Fruit fly (Drosophila melanogaster) whole organism, prepupa: ENCODE data around the gene CG14736.

Experiments
- CG11294 ChIP-seq: fragments of 200-800 bp; sonication (Bioruptor generic); IDR thresholded peaks from 2 replicates; pipeline ENCODE4 v1.3.6; 2022; ENCODE audit warnings: missing biosample characterization, missing genetic modification characterization
- CG11762 ChIP-seq: fragments of 200-800 bp; sonication (Bioruptor generic); optimal IDR thresholded peaks from 3 replicates; lab custom pipeline; 2016; ENCODE audit warnings: missing biosample characterization, missing genetic modification characterization; ENCODE audit not compliant: insufficient read depth
- CG11902 ChIP-seq: fragments of 200-800 bp; sonication (Bioruptor generic); optimal IDR thresholded peaks from 3 replicates; lab custom pipeline; 2016; ENCODE audit warnings: missing biosample characterization, missing genetic modification characterization
- CG1621 ChIP-seq: fragments of 200-800 bp; sonication (Bioruptor generic); optimal IDR thresholded peaks from 3 replicates; lab custom pipeline; 2018; ENCODE audit warnings: missing biosample characterization, mild to moderate bottlenecking, missing genetic modification characterization
- CG3032 ChIP-seq: fragments of 200-800 bp; optimal IDR thresholded peaks from 2 replicates; lab custom pipeline; 2019; ENCODE audit warnings: missing biosample characterization, mild to moderate bottlenecking, missing genetic modification characterization, moderate library complexity
- CG32006 ChIP-seq: fragments of 200-800 bp; sonication (Bioruptor generic); optimal IDR thresholded peaks from 3 replicates; lab custom pipeline; 2017; ENCODE audit warnings: missing biosample characterization, mild to moderate bottlenecking, missing genetic modification characterization
- CG34406 ChIP-seq: fragments of 200-800 bp; sonication (Bioruptor generic); optimal IDR thresholded peaks from 3 replicates; lab custom pipeline; 2016; ENCODE audit warnings: missing biosample characterization, missing genetic modification characterization
- CG6163 ChIP-seq: fragments of 200-800 bp; sonication (Bioruptor generic); IDR thresholded peaks from 3 replicates; pipeline ENCODE4 v1.3.6; 2022; ENCODE audit warnings: missing biosample characterization, missing genetic modification characterization
- CG6276 ChIP-seq: fragments of 200-800 bp; sonication (Bioruptor generic); optimal IDR thresholded peaks from 2 replicates; lab custom pipeline; 2017; ENCODE audit warnings: missing biosample characterization, mild to moderate bottlenecking, missing genetic modification characterization
- CG6854 ChIP-seq: fragments of 200-800 bp; sonication (Bioruptor generic); optimal IDR thresholded peaks from 2 replicates; lab custom pipeline; 2017; ENCODE audit warnings: missing biosample characterization, mild to moderate bottlenecking, missing genetic modification characterization
- CG8119 ChIP-seq: fragments of 200-800 bp; sonication (Bioruptor generic); IDR thresholded peaks from 3 replicates; pipeline ENCODE4 v1.3.6; 2022; ENCODE audit warnings: missing biosample characterization, missing genetic modification characterization
- CG8319 ChIP-seq: fragments of 200-800 bp; sonication (Bioruptor generic); optimal IDR thresholded peaks from 3 replicates; lab custom pipeline; 2016; ENCODE audit warnings: missing biosample characterization, missing genetic modification characterization
- CG9139 ChIP-seq: fragments of 200-800 bp; sonication (Bioruptor generic); optimal IDR thresholded peaks from 3 replicates; lab custom pipeline; 2017; ENCODE audit warnings: missing biosample characterization, mild to moderate bottlenecking, missing genetic modification characterization
- Eip78C ChIP-seq: fragments of 200-800 bp; sonication (Bioruptor generic); peaks from one replicate; lab custom pipeline; 2016; ENCODE audit warnings: missing biosample characterization, missing genetic modification characterization
- Eip93F ChIP-seq: fragments of 200-800 bp; sonication (Bioruptor generic); optimal IDR thresholded peaks from 2 replicates; lab custom pipeline; 2016; ENCODE audit warnings: missing biosample characterization, mild to moderate bottlenecking, missing genetic modification characterization
- Met ChIP-seq: fragments of 200-800 bp; sonication (Bioruptor generic); optimal IDR thresholded peaks from 3 replicates; lab custom pipeline; 2016; ENCODE audit warnings: missing biosample characterization, missing genetic modification characterization
- OdsH ChIP-seq: fragments of 200-800 bp; sonication (Bioruptor generic); optimal IDR thresholded peaks from 3 replicates; lab custom pipeline; 2016; ENCODE audit warnings: missing biosample characterization, missing genetic modification characterization
- Sox14 ChIP-seq: fragments of 200-800 bp; sonication (Bioruptor generic); optimal IDR thresholded peaks from 3 replicates; lab custom pipeline; 2016; ENCODE audit warnings: missing biosample characterization, missing genetic modification characterization
- achi ChIP-seq: fragments of 200-800 bp; sonication (Bioruptor generic); optimal IDR thresholded peaks from 3 replicates; lab custom pipeline; 2016; ENCODE audit warnings: missing biosample characterization, missing genetic modification characterization
- dac ChIP-seq: fragments of 200-800 bp; sonication (Bioruptor generic); optimal IDR thresholded peaks from 2 replicates; lab custom pipeline; 2017; ENCODE audit warnings: missing biosample characterization, mild to moderate bottlenecking, missing genetic modification characterization
- dsx ChIP-seq: fragments of 200-800 bp; optimal IDR thresholded peaks from 3 replicates; lab custom pipeline; 2019; ENCODE audit warnings: missing biosample characterization, mild to moderate bottlenecking, missing genetic modification characterization, moderate library complexity; ENCODE audit not compliant: poor library complexity, severe bottlenecking
- eg ChIP-seq: fragments of 200-800 bp; sonication (Bioruptor generic); IDR thresholded peaks from 3 replicates; pipeline ENCODE4 v1.3.6; 2022; ENCODE audit warnings: missing biosample characterization, missing genetic modification characterization
- esn ChIP-seq: fragments of 200-800 bp; sonication (Bioruptor generic); optimal IDR thresholded peaks from 2 replicates; lab custom pipeline; 2016; ENCODE audit warnings: missing biosample characterization, mild to moderate bottlenecking, missing genetic modification characterization, moderate library complexity
- fd85E ChIP-seq: fragments of 200-800 bp; sonication (Bioruptor generic); optimal IDR thresholded peaks from 3 replicates; lab custom pipeline; 2016; ENCODE audit warnings: missing biosample characterization, missing genetic modification characterization
- fkh ChIP-seq: fragments of 200-800 bp; sonication (Bioruptor generic); optimal IDR thresholded peaks from 3 replicates; lab custom pipeline; 2017; ENCODE audit warnings: missing biosample characterization, mild to moderate bottlenecking, missing genetic modification characterization, moderate library complexity
- lz ChIP-seq: fragments of 200-800 bp; sonication (Bioruptor generic); optimal IDR thresholded peaks from 3 replicates; lab custom pipeline; 2016; ENCODE audit warnings: missing biosample characterization, missing genetic modification characterization
- net ChIP-seq: fragments of 200-800 bp; sonication (Bioruptor generic); optimal IDR thresholded peaks from 3 replicates; lab custom pipeline; 2016; ENCODE audit warnings: missing biosample characterization, missing genetic modification characterization
- spab ChIP-seq: fragments of 200-800 bp; sonication (Bioruptor generic); optimal IDR thresholded peaks from 2 replicates; lab custom pipeline; 2017; ENCODE audit warnings: missing biosample characterization, mild to moderate bottlenecking, missing genetic modification characterization, missing genetic modification reagents
- svp ChIP-seq: fragments of 200-800 bp; sonication (Bioruptor generic); peaks from one replicate; lab custom pipeline; 2016; ENCODE audit warnings: missing biosample characterization, missing genetic modification characterization
- vri ChIP-seq: fragments of 200-800 bp; sonication (Bioruptor generic); optimal IDR thresholded peaks from 3 replicates; lab custom pipeline; 2016; ENCODE audit warnings: missing biosample characterization, mild to moderate bottlenecking, missing genetic modification characterization

CG14736 gene

DNA sequence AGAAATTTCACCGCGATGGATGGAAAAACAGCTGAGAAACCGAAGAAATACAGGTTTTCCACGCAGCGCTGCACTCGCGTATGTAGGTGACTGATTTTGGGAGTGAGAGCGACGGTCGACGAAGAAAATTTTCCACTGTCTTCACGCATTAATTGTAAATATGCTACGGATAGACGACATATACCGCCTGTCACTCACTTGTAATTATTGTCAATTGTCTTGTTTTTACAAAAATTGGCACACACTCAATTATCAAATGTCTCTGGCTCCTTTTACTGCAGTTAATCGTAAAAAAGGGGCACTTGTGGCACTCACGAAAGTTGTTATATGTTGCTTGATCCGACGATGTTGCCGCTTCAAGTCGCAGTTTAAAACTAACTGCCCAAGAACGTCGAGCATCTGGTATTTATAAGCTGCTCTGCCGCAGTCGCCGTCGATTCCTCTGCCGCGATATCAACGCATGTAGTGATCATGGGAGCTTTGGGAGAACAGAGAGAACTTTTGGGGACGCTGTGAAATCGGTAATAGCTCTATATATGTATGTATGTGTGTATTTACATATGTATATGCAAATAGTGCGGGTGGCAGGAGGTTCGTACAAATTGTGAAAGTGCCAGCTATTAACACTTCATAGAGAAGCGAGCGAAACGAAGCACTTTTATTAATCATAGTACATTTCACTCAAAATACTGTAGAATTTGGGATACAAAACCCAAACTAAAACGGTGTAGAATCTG, 47.2 kb upstream of the CG14736 start, which contains the start of gene mfas (continued):
- no peak for TF ChIP-seq achi (GFP tag; lab: Kevin White, UChicago)
- TF ChIP-seq Met (GFP tag; lab: Kevin White, UChicago) = no peak
- no peak for TF ChIP-seq CG11762
- no peak for TF ChIP-seq dac (GFP tag; lab: Kevin White, UChicago)
- peak; percentile 76 for TF ChIP-seq fkh (GFP tag; lab: Kevin White, UChicago)
- no peak for TF ChIP-seq Eip93F (GFP tag; lab: Kevin White, UChicago)
- peak; percentile 77 for TF ChIP-seq svp (GFP tag; lab: Kevin White, UChicago)
- TF ChIP-seq CG6276 (GFP tag; lab: Kevin White, UChicago) = no peak
- peak; percentile 6 for TF ChIP-seq CG3032
- peak; percentile 39 for TF ChIP-seq CG9139 (GFP tag; lab: Kevin White, UChicago)
- no peak for TF ChIP-seq lz (GFP tag; lab: Kevin White, UChicago)
- TF ChIP-seq fd85E = no peak
- peak; percentile 2 for TF ChIP-seq esn (GFP tag; lab: Kevin White, UChicago)
- TF ChIP-seq CG32006 (GFP tag; lab: Kevin White, UChicago) = no peak
- peak; percentile 56 for TF ChIP-seq CG6854
- TF ChIP-seq eg (GFP tag; lab: Robert Waterston, UW) = no peak
- no peak for TF ChIP-seq CG34406 (GFP tag; lab: Kevin White, UChicago)

DNA sequence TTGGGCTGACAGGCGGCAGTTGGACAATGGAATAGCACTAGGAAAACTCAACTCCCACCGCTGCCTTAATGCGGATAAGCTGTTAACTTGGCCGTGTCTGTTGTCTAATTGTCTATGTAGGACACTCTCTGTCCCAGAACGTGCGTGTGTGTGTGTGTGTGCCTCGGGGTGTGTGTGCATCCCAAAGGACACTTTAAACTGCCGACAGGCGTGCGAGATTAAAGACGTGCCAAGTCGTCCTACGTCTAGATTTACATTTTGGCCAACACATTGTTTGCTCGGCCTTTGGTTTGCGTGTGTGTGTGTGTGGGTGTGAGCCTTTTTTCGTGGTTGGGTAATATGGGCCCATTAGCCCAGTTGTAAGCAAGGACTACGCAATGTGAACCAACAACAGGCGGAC, 42.2 kb upstream of the CG14736 start:
- TF ChIP-seq net (GFP tag; lab: Kevin White, UChicago) = no peak
- no peak for TF ChIP-seq CG6854
- no peak for TF ChIP-seq CG6163 (GFP tag; lab: Robert Waterston, UW)
- TF ChIP-seq CG11902 = no peak
- TF ChIP-seq CG8119 (GFP tag; lab: Robert Waterston, UW) = no peak
- TF ChIP-seq spab = no peak
- TF ChIP-seq, all 60 proteins: peak for 0

DNA sequence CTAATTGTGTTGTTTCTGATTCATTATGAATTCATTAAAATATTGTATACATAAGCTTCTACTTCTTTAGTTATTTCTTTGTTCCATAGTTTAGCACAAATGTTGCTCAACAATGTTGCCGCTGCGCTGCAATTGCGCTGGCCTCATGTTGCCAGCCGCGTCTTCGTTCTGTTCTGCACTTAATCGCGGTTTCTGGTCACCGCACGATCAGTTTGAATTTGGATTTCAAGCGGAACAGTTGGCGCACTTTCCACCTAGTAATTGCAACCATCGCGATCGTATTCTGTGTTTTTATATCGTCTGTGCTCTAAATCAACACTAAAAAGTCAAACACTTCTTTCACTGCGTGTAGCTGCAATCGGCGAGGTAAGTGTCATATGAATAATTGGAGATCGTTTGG, 41.3 kb upstream of the CG14736 start, which contains the start of gene Ect3:
TSS of gene Ect3 (plus strand) at position 205 of the 400 bp plus-strand sequence.
- TF ChIP-seq Eip78C (peak; percentile 47), Sox14 (no peak), dsx (GFP tag; lab: Kevin White, UChicago) (no peak), CG8319 (GFP tag; lab: Kevin White, UChicago) (no peak)

DNA sequence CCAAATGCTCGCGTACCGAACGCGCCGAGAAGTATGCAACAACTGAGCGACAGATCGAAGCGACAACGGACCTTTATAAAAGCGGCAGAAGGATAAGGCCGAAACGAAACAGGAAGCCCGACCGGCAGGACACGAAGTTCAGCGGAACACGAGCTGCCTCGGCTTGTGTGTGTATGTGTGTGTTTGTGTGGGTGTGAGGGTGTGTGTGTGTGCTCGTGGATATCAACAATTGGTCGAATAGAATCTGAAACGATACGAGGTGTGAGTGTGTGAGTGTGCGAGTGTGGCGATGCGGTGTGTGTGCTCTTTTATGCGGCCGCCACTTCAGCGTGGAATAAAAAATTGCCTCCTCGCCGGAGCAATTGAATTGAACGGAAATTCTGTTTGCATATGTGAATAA, 34.9 kb upstream of the CG14736 start, which contains the start of gene Tk:
TSS of gene Tk (minus strand) at position 57 of the 400 bp plus-strand sequence.
- TF ChIP-seq OdsH (GFP tag; lab: Kevin White, UChicago) (no peak), net (GFP tag; lab: Kevin White, UChicago) (no peak), CG11294 (GFP tag; lab: Robert Waterston, UW) (no peak), CG8119 (GFP tag; lab: Robert Waterston, UW) (no peak), CG32006 (GFP tag; lab: Kevin White, UChicago) (no peak), CG1621 (tag; lab: Kevin White, UChicago) (no peak), CG6163 (GFP tag; lab: Robert Waterston, UW) (no peak), vri (GFP tag; lab: Kevin White, UChicago) (no peak), svp (GFP tag; lab: Kevin White, UChicago) (no peak)
- TF ChIP-seq, all 60 proteins: peak for 0

DNA sequence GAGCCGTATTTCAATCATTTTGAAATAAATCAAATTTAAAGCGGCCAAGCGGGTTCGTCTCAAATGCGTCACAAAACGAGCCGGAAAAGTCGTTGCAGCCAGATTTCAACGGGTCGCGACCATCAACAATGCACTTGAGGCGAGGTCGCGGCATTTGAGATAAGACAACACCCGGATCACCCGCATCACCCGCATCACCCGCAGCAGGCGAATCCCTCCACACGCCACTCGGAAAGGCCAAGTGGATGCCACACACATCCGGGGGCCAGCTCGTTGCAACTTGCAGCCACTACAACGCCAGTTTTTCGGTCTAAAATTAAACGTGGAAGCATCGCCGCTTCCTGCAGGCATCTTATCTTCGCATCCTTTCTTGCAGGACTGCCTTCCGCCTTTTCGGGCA, 33.9 kb upstream of the CG14736 start:
- TF ChIP-seq Eip93F (GFP tag; lab: Kevin White, UChicago) (no peak), svp (GFP tag; lab: Kevin White, UChicago) (peak; percentile 64), CG8319 (GFP tag; lab: Kevin White, UChicago) (no peak), fkh (GFP tag; lab: Kevin White, UChicago) (no peak), CG6163 (GFP tag; lab: Robert Waterston, UW) (0 out of 3 replicates have a peak, but pooled peaks have one; percentile 30)
